Fruit fly (Drosophila melanogaster) S2 (cell line): ENCODE results near the gene Cyp4ac3.

Source experiments
- CG8478 ChIP-seq: fragments of >200 bp; optimal IDR thresholded peaks from 2 replicates; lab custom pipeline; 2018
- CTCF ChIP-seq, 2 experiments: fragments of >200 bp; optimal IDR thresholded peaks; 2 replicates each; lab custom pipeline; 2018

DNA sequence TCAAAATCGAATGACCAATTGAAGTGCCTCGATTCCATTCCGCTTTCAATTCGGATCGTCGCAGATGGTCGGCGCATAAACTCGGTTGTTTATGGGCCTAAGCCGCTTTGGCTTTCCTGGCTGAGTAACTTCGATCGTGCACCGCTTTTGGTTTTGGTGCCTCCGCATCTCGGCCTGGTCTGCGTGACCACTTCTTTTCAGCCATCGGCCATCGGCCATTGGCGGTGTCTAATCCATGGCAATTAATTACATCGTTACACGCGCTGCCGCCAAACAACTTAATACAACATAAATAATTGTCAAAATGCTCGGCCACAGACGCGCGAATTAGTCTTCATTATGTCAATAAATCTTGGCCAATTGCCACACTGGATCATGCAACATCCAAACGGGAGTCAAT, 8.0 kb upstream of the Cyp4ac3 start:
- TF ChIP-seq CTCF (optimal IDR thresholded peaks at IDR 0.05; lab: Kevin White, UChicago) (no peak), CG8478 (lab: Kevin White, UChicago) (no peak)
